Fruit fly (Drosophila melanogaster) S2 (cell line): ENCODE measurements around the gene Ptpmeg2.

Experiments
- CG8478 ChIP-seq: fragments of >200 bp; optimal IDR thresholded peaks from 2 replicates; lab custom pipeline; 2018
- CTCF ChIP-seq, 2 experiments: fragments of >200 bp; optimal IDR thresholded peaks; 2 replicates each; lab custom pipeline; 2018

DNA sequence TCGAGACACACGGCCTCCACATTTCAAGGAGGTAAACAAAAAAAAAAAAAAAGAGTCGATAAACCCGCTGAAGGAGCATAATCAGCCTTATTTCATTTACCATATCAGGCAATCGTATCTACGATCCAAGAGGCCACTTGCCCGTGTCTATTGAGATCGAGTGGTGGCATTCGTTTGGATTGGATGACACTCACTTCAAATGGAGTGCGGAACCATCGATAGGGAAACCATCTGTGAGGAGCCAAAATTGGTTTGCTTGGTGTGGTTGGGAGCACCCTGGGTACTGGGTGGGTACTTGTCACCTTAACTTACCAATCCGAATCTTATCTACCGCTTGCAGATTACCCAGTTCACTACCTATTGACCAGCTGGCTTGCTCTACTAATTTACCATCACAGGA is 4.7 kb upstream of the Ptpmeg2 start:
- TF ChIP-seq CTCF (optimal IDR thresholded peaks at IDR 0.05; lab: Kevin White, UChicago) (no peak), CG8478 (lab: Kevin White, UChicago) (no peak)
